Worm (Caenorhabditis elegans): Measurements from ENCODE around the gene oac-58.

DNA sequence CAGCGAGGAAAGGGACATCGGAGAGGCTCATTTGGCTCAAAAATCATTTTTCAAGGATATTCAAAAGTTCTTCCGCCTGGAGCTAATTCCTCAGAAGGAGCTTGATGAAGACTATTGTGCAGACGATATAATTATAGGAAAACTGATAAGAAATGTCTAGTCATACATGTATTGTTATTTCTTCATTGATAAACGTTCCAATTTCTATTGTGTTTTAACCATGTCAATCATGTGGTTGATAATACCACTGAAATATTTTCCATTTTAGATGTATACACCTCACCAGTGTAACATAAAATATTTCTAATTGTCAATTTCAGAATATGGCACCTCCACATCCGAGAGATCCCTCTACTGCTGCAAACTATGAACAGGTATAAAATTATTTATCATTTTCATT lies 32.2 kb downstream of the oac-58 start, which contains the start of gene ltah-1.1:
- no peak for TF ChIP-seq ama-1 (optimal IDR thresholded peaks at IDR 0.05)
- TF ChIP-seq daf-12 (tag; optimal IDR thresholded peaks at IDR 0.05) = no peak
- no peak for TF ChIP-seq cey-2 (tag; optimal IDR thresholded peaks at IDR 0.05; ENCODE audit: borderline replicate concordance, insufficient read depth)
- no peak for TF ChIP-seq nhr-77 (tag; optimal IDR thresholded peaks at IDR 0.05)
- no peak for TF ChIP-seq egl-27 (tag; optimal IDR thresholded peaks at IDR 0.05)
- TF ChIP-seq madf-5 (GFP tag; IDR thresholded peaks at IDR 0.05) = no peak
- no peak for TF ChIP-seq ceh-82 (tag; optimal IDR thresholded peaks at IDR 0.05)
- TF ChIP-seq mdl-1 (tag; optimal IDR thresholded peaks at IDR 0.05) = no peak
- TF ChIP-seq php-3 (GFP tag; IDR thresholded peaks at IDR 0.05) = no peak
- no peak for TF ChIP-seq snpc-4 (tag; optimal IDR thresholded peaks at IDR 0.05)
- no peak for TF ChIP-seq saeg-2 (GFP tag; IDR thresholded peaks at IDR 0.05)
